Fruit fly (Drosophila melanogaster) whole organism: ENCODE results near the gene CG12012.

Experiments
- CG8478 ChIP-seq: fragments of >200 bp; optimal IDR thresholded peaks from 2 replicates; lab custom pipeline; 2018; ENCODE audit warnings: inconsistent platforms
- Dll ChIP-seq: fragments of >200 bp; optimal IDR thresholded peaks from 2 replicates; lab custom pipeline; 2017
- EcR ChIP-seq, 2 experiments: fragments of >200 bp; optimal IDR thresholded peaks; 2 replicates each; lab custom pipeline; 2017; ENCODE audit warnings: missing biosample characterization in 2 of 2, missing genetic modification characterization in 2 of 2, missing genetic modification reagents in 2 of 2
- pan ChIP-seq: fragments of >200 bp; optimal IDR thresholded peaks from 2 replicates; lab custom pipeline; 2017
- psq ChIP-seq: fragments of >200 bp; optimal IDR thresholded peaks from 2 replicates; lab custom pipeline; 2017
- usp ChIP-seq: fragments of >200 bp; optimal IDR thresholded peaks from 2 replicates; lab custom pipeline; 2017; ENCODE audit warnings: missing biosample characterization, missing genetic modification characterization, mixed read lengths

Gene CG12012

DNA sequence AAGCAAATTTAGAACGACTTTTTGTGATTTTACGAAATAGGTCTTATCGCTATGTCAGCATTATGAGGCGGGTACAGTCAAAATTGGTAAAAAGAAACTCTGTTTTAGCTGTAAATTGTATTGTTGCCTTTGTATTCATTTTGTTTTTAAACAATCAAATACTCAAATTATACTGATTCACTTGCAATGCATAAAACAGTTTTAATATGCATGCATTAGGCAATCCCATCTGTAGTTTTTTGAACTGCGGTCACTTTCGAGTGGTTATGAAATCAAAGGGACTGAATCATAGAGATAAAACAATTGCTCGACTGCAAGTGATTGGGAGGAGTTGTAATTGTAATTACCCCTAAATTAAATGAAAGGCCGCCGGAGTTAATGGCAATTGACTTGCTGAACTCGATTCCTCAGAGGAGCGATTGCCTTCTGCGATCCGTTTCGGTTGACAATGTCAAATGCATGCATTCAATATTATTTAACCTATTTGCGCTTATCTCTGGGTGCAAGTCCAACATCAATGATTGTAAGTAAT lies 36.8 kb upstream of the CG12012 start:
- TF ChIP-seq EcR (GFP tag; optimal IDR thresholded peaks at IDR 0.05; lab: Kevin White, UChicago), result no peak
- TF ChIP-seq CG8478 (lab: Kevin White, UChicago), result no peak
- no peak for TF ChIP-seq usp (GFP tag; lab: Kevin White, UChicago)
- no peak for TF ChIP-seq psq
- TF ChIP-seq pan (lab: Kevin White, UChicago), result no peak
- no peak for TF ChIP-seq Dll (lab: Kevin White, UChicago)

DNA sequence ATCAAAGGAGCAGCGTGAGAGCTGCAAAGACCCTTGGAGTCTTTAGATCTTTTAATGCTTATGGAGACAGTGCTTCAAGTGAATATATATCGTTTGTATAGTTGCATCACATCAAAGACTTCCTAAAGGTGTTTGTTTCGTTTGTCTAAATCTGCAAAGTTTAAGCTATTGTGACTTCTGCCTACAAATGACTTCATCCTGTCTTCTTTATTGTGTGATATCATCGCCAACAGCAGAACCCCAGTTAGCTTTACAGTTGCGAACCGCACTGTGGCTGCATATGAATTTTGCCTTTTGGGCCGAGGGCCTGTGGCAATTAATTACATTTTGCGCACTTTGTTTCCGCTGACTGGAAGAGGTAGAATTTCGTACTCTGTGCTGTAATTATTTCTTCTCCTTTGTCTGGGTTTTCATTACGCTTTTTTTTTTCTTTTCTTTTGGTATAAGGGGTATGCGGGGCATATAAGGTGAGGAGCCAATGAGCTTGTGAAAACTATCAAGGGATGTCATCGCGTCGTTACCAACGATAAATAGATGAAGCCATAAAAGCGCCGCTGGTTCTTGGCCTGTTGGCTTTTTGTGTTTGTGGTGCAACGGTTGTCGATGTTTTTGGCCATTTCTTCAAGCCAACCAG lies 34.1 kb upstream of the CG12012 start:
- TF ChIP-seq pan (lab: Kevin White, UChicago) (peak; percentile 82), usp (GFP tag; lab: Kevin White, UChicago) (no peak)

dm6 chr3L:3343260-3343659 lies 33.3 kb upstream of the CG12012 start:
- TF ChIP-seq pan (lab: Kevin White, UChicago) (no peak), usp (GFP tag; lab: Kevin White, UChicago) (no peak), psq (no peak), CG8478 (lab: Kevin White, UChicago) (no peak), Dll (lab: Kevin White, UChicago) (no peak), EcR (GFP tag; optimal IDR thresholded peaks at IDR 0.05; lab: Kevin White, UChicago) (no peak)

- TF ChIP-seq EcR (GFP tag; optimal IDR thresholded peaks at IDR 0.05; lab: Kevin White, UChicago) (no peak), CG8478 (lab: Kevin White, UChicago) (no peak), pan (lab: Kevin White, UChicago) (no peak), psq (no peak), Dll (lab: Kevin White, UChicago) (no peak), usp (GFP tag; lab: Kevin White, UChicago) (no peak)
These were observed 32.0 kb upstream of the CG12012 start for dm6 chr3L:3344528-3344927.

DNA sequence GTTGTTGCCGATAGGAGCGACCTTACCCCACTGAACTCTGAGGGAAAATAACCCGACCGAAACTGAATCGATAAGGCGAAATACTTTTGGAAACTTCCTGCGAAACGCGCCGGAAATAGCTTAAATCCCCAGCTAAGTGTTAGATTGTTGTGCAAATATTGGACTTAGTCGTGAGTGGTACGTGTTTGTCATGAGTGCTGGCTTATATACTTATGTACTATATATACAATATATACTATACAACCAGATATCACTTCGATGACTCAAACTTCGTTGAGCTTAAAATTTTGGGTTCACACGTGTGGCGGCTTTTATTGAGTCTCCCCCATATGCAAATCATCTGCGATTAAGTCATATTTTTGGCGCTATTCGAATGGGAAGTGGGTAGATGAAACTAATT lies 30.3 kb upstream of the CG12012 start:
- TF ChIP-seq Dll (lab: Kevin White, UChicago) (no peak), pan (lab: Kevin White, UChicago) (no peak), CG8478 (lab: Kevin White, UChicago) (no peak), psq (no peak), usp (GFP tag; lab: Kevin White, UChicago) (no peak), EcR (GFP tag; optimal IDR thresholded peaks at IDR 0.05; lab: Kevin White, UChicago) (no peak)

DNA sequence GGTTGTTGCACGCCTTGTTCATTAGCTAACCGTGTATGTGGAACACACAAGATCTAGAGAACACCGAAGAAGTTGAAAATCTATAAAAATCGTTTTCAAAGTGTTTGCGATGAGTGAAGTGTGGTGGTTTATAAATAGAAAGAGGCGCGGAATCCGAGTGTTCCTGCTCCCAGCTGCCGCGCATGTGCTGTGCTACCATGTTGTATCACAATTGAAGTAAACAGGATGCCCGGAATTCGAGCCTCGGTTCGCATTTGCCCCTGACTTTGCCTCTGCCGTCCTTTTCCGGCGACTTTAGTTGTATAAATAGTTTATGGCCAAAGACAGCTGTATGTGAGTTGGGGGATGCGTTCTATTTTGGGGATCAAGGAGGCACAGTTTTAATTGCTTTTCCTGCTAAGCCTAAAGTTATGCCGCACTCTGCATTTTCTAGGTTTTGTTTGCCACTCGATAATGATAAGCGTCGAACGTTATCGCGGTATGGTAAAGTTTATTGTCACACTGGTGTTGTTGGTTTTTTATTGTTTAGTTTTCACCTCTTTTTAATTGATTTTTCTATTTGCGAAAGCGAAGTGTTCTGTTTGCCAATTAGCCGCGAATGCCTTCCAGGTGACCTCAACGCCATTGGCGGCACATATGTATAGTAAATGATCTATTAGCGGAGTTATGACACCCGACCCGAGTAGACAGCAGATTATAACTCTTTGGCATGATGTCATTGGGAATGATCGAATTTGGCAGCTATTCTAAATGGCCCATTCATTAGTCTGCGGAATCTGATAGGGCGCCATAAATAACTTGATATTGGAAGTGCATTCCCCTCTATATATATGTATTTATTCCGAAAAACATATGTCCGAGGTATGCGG lies 27.4 kb upstream of the CG12012 start:
- TF ChIP-seq psq (no peak), Dll (lab: Kevin White, UChicago) (no peak), usp (GFP tag; lab: Kevin White, UChicago) (no peak), EcR (GFP tag; optimal IDR thresholded peaks at IDR 0.05; lab: Kevin White, UChicago) (no peak), CG8478 (lab: Kevin White, UChicago) (no peak), pan (lab: Kevin White, UChicago) (no peak)

- TF ChIP-seq CG8478 (lab: Kevin White, UChicago) (no peak), pan (lab: Kevin White, UChicago) (no peak), usp (GFP tag; lab: Kevin White, UChicago) (no peak), psq (no peak), Dll (lab: Kevin White, UChicago) (no peak), EcR (GFP tag; optimal IDR thresholded peaks at IDR 0.05; lab: Kevin White, UChicago) (no peak)
These were observed 26.8 kb upstream of the CG12012 start for dm6 chr3L:3349825-3350123.

DNA sequence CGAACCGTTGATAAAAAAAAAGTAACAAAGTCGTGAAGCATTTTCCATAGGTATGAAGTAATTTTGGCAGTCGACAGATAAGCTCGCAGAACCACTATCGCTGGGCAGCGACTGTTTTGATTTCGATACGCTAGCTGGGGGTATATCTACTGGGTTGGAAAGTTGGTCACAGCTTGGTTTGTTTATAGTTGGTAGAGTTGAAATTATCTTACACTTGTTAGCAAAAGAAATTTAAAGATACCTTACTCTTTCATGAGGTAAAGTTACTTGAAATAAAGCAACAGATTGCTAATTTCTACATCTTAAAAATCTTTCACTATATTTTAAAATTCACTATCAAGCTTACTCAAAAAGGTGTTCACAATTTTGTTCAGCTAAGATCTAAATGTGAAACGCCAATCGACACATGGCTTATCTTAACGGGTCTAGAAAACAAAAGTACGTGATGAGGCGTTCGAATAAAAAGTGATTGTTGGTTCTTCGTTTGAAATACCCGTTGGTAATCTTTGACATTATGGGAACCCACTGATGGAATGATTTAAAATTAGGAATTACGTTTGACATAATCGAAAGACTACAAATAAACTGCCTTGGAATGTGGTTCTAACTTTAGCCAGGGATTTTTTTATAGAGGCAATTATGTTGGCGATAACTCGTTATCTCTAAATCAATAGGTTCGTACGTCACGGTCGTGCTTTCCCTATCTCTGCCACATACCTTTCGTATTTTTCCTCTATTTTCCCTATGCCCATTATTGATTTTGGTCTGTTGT lies 25.8 kb upstream of the CG12012 start:
- no peak for TF ChIP-seq usp (GFP tag; lab: Kevin White, UChicago)
- no peak for TF ChIP-seq CG8478 (lab: Kevin White, UChicago)
- no peak for TF ChIP-seq pan (lab: Kevin White, UChicago)
- TF ChIP-seq Dll (lab: Kevin White, UChicago), result no peak
- no peak for TF ChIP-seq EcR (GFP tag; optimal IDR thresholded peaks at IDR 0.05; lab: Kevin White, UChicago)
- no peak for TF ChIP-seq psq

dm6 chr3L:3351814-3352359 lies 24.7 kb upstream of the CG12012 start:
- no peak for TF ChIP-seq EcR (GFP tag; optimal IDR thresholded peaks at IDR 0.05; lab: Kevin White, UChicago)
- TF ChIP-seq Dll (lab: Kevin White, UChicago), result no peak
- TF ChIP-seq pan (lab: Kevin White, UChicago), result no peak
- no peak for TF ChIP-seq usp (GFP tag; lab: Kevin White, UChicago)
- TF ChIP-seq psq, result no peak
- no peak for TF ChIP-seq CG8478 (lab: Kevin White, UChicago)

- TF ChIP-seq EcR (GFP tag; optimal IDR thresholded peaks at IDR 0.05; lab: Kevin White, UChicago), result no peak
- no peak for TF ChIP-seq psq
- TF ChIP-seq CG8478 (lab: Kevin White, UChicago), result no peak
These were observed 24.0 kb upstream of the CG12012 start for dm6 chr3L:3352516-3352915.

DNA sequence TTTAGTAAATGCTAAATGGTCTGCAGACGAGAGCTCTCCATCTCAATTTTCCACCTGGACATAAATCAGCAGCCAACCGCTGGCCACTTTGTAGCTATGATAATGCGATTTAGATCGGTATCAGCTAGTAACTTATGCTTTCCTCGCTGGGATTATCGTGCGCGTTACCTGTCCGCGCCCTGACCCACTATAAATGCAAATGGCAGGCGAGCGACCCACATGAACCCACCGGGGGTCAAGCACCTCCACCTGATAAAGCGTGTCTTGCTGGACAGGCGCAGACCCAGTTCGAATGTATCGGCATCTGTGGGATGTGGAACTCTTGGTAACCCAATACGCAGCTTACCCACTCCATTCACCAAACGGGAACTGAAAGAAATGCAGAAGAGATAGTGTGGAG lies 23.3 kb upstream of the CG12012 start:
- TF ChIP-seq pan (lab: Kevin White, UChicago) (no peak), EcR (GFP tag; optimal IDR thresholded peaks at IDR 0.05; lab: Kevin White, UChicago) (no peak), CG8478 (lab: Kevin White, UChicago) (no peak), psq (no peak), Dll (lab: Kevin White, UChicago) (no peak), usp (GFP tag; lab: Kevin White, UChicago) (no peak)
